Worm (Caenorhabditis elegans) whole organism, early embryonic: Measurements from ENCODE around the gene R10E8.8.

Experiments
- B0310.2 ChIP-seq: sonication (generic microtip); optimal IDR thresholded peaks from 2 replicates; lab custom pipeline; 2016; ENCODE audit warnings: mild to moderate bottlenecking, missing genetic modification characterization, missing compliant biosample characterization
- F13C5.2 ChIP-seq: sonication (generic microtip); optimal IDR thresholded peaks from 2 replicates; lab custom pipeline; 2017; ENCODE audit warnings: mild to moderate bottlenecking, missing genetic modification characterization, inconsistent platforms, missing compliant biosample characterization
- ama-1 ChIP-seq: fragments of 150-350 bp; optimal IDR thresholded peaks from 2 replicates; lab custom pipeline; 2014
- ets-7 ChIP-seq: sonication (generic microtip); optimal IDR thresholded peaks from 2 replicates; lab custom pipeline; 2016; ENCODE audit warnings: missing genotype, missing genetic modification characterization, missing compliant biosample characterization
- hmg-4 ChIP-seq: fragments of 200-800 bp; sonication (Bioruptor generic); optimal IDR thresholded peaks from 2 replicates; lab custom pipeline; 2018; ENCODE audit warnings: mild to moderate bottlenecking, missing genetic modification characterization, missing compliant biosample characterization
- scrt-1 ChIP-seq: fragments of 200-800 bp; sonication (Bioruptor generic); IDR thresholded peaks from 2 replicates; pipeline ENCODE4 v1.3.6; 2022; ENCODE audit warnings: missing genetic modification characterization, missing compliant biosample characterization
- tbx-11 ChIP-seq: fragments of 200-800 bp; sonication (Bioruptor generic); IDR thresholded peaks from 2 replicates; pipeline ENCODE4 v1.3.6; 2022; ENCODE audit warnings: missing genetic modification characterization, missing compliant biosample characterization
- tbx-37 ChIP-seq: fragments of 200-800 bp; sonication (Bioruptor generic); conservative IDR thresholded peaks from 2 replicates; pipeline ENCODE4 v1.3.6; 2022; ENCODE audit warnings: missing genetic modification reagents, missing genetic modification characterization, missing compliant biosample characterization
- tra-4 ChIP-seq: sonication (generic microtip); optimal IDR thresholded peaks from 2 replicates; lab custom pipeline; 2017; ENCODE audit warnings: missing genetic modification characterization, missing compliant biosample characterization

DNA sequence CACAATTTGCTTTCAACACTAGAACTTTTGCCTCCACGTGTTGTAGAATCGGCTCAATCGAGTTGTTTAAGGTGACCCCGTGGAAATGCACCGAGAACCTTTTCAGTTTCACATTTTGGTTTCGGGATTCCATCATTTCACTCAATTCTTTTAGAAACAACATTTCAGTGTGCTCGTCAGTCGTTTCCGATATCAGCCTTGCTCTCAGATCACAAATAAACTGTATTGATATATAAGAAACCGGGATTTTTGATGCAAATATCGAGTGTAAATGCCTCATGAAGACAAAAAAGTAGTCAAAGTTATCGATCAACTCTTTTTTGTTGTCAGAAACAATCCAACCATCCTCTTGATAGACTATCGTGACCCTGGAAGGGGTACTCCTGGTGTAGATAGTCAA lies 24.0 kb upstream of the R10E8.8 start:
- TF ChIP-seq F13C5.2 (no peak), tbx-37 (GFP tag; lab: Robert Waterston, UW) (no peak), ama-1 (lab: Kevin White, UChicago) (no peak), tra-4 (tag; lab: Kevin White, UChicago) (no peak), scrt-1 (no peak), hmg-4 (no peak), tbx-11 (no peak), B0310.2 (tag; lab: Kevin White, UChicago) (no peak), ets-7 (tag; lab: Kevin White, UChicago) (no peak)
